Fruit fly (Drosophila melanogaster) whole organism, embryonic: Measurements from ENCODE around the gene Arc42.

Source experiments
- CG10366 ChIP-seq: fragments of 200-800 bp; sonication (Bioruptor generic); IDR thresholded peaks from 2 replicates; pipeline ENCODE4 v1.3.6; 2022; ENCODE audit warnings: missing biosample characterization, missing genetic modification characterization
- CG11085 ChIP-seq: fragments of 200-800 bp; sonication (Bioruptor generic); IDR thresholded peaks from 2 replicates; pipeline ENCODE4 v1.3.6; 2022; ENCODE audit warnings: missing biosample characterization, missing genetic modification characterization
- CG12236 ChIP-seq: fragments of 200-800 bp; sonication (Bioruptor generic); optimal IDR thresholded peaks from 2 replicates; lab custom pipeline; 2016; ENCODE audit warnings: missing biosample characterization, missing genetic modification characterization
- CG12659 ChIP-seq: fragments of 200-800 bp; sonication (Bioruptor generic); optimal IDR thresholded peaks from 3 replicates; lab custom pipeline; 2017; ENCODE audit warnings: mild to moderate bottlenecking, missing biosample characterization, missing genetic modification reagents, missing genetic modification characterization
- CG14014 ChIP-seq: fragments of 200-800 bp; sonication (Bioruptor generic); IDR thresholded peaks from 2 replicates; pipeline ENCODE4 v1.3.6; 2022; ENCODE audit warnings: missing biosample characterization, missing genetic modification characterization
- CG14441 ChIP-seq: fragments of 200-800 bp; sonication (Bioruptor generic); IDR thresholded peaks from 2 replicates; pipeline ENCODE4 v1.3.6; 2022; ENCODE audit warnings: missing biosample characterization, missing genetic modification characterization
- CG15696 ChIP-seq: fragments of 200-800 bp; sonication (Bioruptor generic); optimal IDR thresholded peaks from 2 replicates; lab custom pipeline; 2019; ENCODE audit warnings: missing biosample characterization, mild to moderate bottlenecking, missing genetic modification characterization, moderate library complexity
- CG17359 ChIP-seq: fragments of 200-800 bp; sonication (Bioruptor generic); optimal IDR thresholded peaks from 3 replicates; lab custom pipeline; 2018; ENCODE audit warnings: missing biosample characterization, mild to moderate bottlenecking, missing genetic modification characterization, moderate library complexity
- CG17361 ChIP-seq: fragments of 200-800 bp; sonication (Bioruptor generic); IDR thresholded peaks from 3 replicates; pipeline ENCODE4 v1.3.6; 2022; ENCODE audit warnings: missing biosample characterization, missing genetic modification characterization
- CG18599 ChIP-seq: fragments of 200-800 bp; sonication (Bioruptor generic); optimal IDR thresholded peaks from 3 replicates; lab custom pipeline; 2017; ENCODE audit warnings: missing biosample characterization, missing genetic modification characterization, mild to moderate bottlenecking, moderate library complexity, missing genetic modification reagents
- CG2120 ChIP-seq: fragments of 200-800 bp; sonication (Bioruptor generic); optimal IDR thresholded peaks from 3 replicates; lab custom pipeline; 2016; ENCODE audit warnings: missing biosample characterization, missing genetic modification characterization
- CG2875 ChIP-seq: fragments of 200-800 bp; sonication (Bioruptor generic); optimal IDR thresholded peaks from 2 replicates; lab custom pipeline; 2017; ENCODE audit warnings: missing biosample characterization, mild to moderate bottlenecking, missing genetic modification characterization, missing genetic modification reagents
- CG3065 ChIP-seq: fragments of 200-800 bp; sonication (Bioruptor generic); optimal IDR thresholded peaks from 2 replicates; lab custom pipeline; 2016; ENCODE audit warnings: missing biosample characterization, missing genetic modification characterization
- CG4282 ChIP-seq: fragments of 200-800 bp; sonication (Bioruptor generic); optimal IDR thresholded peaks from 2 replicates; lab custom pipeline; 2016; ENCODE audit warnings: missing biosample characterization, missing genetic modification characterization
- CG43689 ChIP-seq: fragments of 200-800 bp; sonication (Bioruptor generic); IDR thresholded peaks from 2 replicates; pipeline ENCODE4 v1.3.6; 2022; ENCODE audit warnings: missing biosample characterization, missing genetic modification characterization
- CG4820 ChIP-seq: fragments of 200-800 bp; sonication (Bioruptor generic); optimal IDR thresholded peaks from 3 replicates; lab custom pipeline; 2016; ENCODE audit warnings: missing biosample characterization, missing genetic modification characterization
- CG5180 ChIP-seq: fragments of 200-800 bp; sonication (Bioruptor generic); optimal IDR thresholded peaks from 3 replicates; lab custom pipeline; 2017; ENCODE audit warnings: missing biosample characterization, missing genetic modification characterization, mild to moderate bottlenecking, moderate library complexity, missing genetic modification reagents
- CG6654 ChIP-seq: fragments of 200-800 bp; sonication (Bioruptor generic); optimal IDR thresholded peaks from 2 replicates; lab custom pipeline; 2017; ENCODE audit warnings: missing biosample characterization, mild to moderate bottlenecking, missing genetic modification characterization
- CG6854 ChIP-seq: fragments of 200-800 bp; sonication (Bioruptor generic); optimal IDR thresholded peaks from 3 replicates; lab custom pipeline; 2017; ENCODE audit warnings: missing biosample characterization, mild to moderate bottlenecking, missing genetic modification characterization
- CG7357 ChIP-seq: fragments of 200-800 bp; sonication (Bioruptor generic); IDR thresholded peaks from 3 replicates; pipeline ENCODE4 v1.3.6; 2022; ENCODE audit warnings: missing biosample characterization, missing genetic modification characterization
- CG8281 ChIP-seq: fragments of 200-800 bp; sonication (Bioruptor generic); optimal IDR thresholded peaks from 2 replicates; lab custom pipeline; 2018; ENCODE audit warnings: missing biosample characterization, mild to moderate bottlenecking, missing genetic modification characterization, moderate library complexity
- CG8924 ChIP-seq: fragments of 200-800 bp; optimal IDR thresholded peaks from 3 replicates; lab custom pipeline; 2019; ENCODE audit warnings: missing biosample characterization, mild to moderate bottlenecking, missing genetic modification characterization, moderate library complexity
- CG9609 ChIP-seq: fragments of 200-800 bp; sonication (Bioruptor generic); optimal IDR thresholded peaks from 3 replicates; lab custom pipeline; 2016; ENCODE audit warnings: missing biosample characterization, missing genetic modification characterization
- CG9817 ChIP-seq: fragments of 200-800 bp; sonication (Bioruptor generic); optimal IDR thresholded peaks from 2 replicates; lab custom pipeline; 2018; ENCODE audit warnings: missing biosample characterization, mild to moderate bottlenecking, missing genetic modification characterization, moderate library complexity
- CoRest ChIP-seq: fragments of 200-800 bp; sonication (Bioruptor generic); optimal IDR thresholded peaks from 3 replicates; lab custom pipeline; 2018; ENCODE audit warnings: missing biosample characterization, mild to moderate bottlenecking, missing genetic modification characterization, moderate library complexity
- CrebB ChIP-seq: fragments of 200-800 bp; sonication (Bioruptor generic); optimal IDR thresholded peaks from 3 replicates; lab custom pipeline; 2018; ENCODE audit warnings: missing biosample characterization, mild to moderate bottlenecking, missing genetic modification characterization
- Dbx ChIP-seq: fragments of 200-800 bp; sonication (Bioruptor generic); IDR thresholded peaks from 3 replicates; pipeline ENCODE4 v1.3.6; 2022; ENCODE audit warnings: missing biosample characterization, missing genetic modification characterization
- Dll ChIP-seq: fragments of 200-800 bp; sonication (Bioruptor generic); IDR thresholded peaks from 4 replicates; pipeline ENCODE4 v1.3.6; 2022; ENCODE audit warnings: missing biosample characterization, missing genetic modification characterization; ENCODE audit not compliant: partially characterized antibody
- E2f1 ChIP-seq: fragments of 200-800 bp; sonication (Bioruptor generic); IDR thresholded peaks from 2 replicates; pipeline ENCODE4 v1.3.6; 2022; ENCODE audit warnings: missing biosample characterization, missing genetic modification characterization
- Elba2 ChIP-seq: fragments of 200-800 bp; sonication (Bioruptor generic); optimal IDR thresholded peaks from 3 replicates; lab custom pipeline; 2016; ENCODE audit warnings: missing biosample characterization, missing genetic modification characterization
- Fer3 ChIP-seq: fragments of 200-800 bp; sonication (Bioruptor generic); optimal IDR thresholded peaks from 2 replicates; lab custom pipeline; 2018; ENCODE audit warnings: missing biosample characterization, mild to moderate bottlenecking, missing genetic modification characterization, moderate library complexity
- GATAe ChIP-seq: fragments of 200-800 bp; sonication (Bioruptor generic); conservative IDR thresholded peaks from 2 replicates; pipeline ENCODE4 v1.3.6; 2022; ENCODE audit warnings: missing biosample characterization, missing genetic modification characterization
- HLHmδ ChIP-seq: fragments of 200-800 bp; sonication (Bioruptor generic); optimal IDR thresholded peaks from 2 replicates; lab custom pipeline; 2018; ENCODE audit warnings: missing biosample characterization, mild to moderate bottlenecking, missing genetic modification characterization, moderate library complexity
- Hr78 ChIP-seq, 2 experiments: fragments of 200-800 bp in 1 of 2; fragments of >200 bp in 1 of 2; sonication (Bioruptor generic) in 1 of 2; optimal IDR thresholded peaks; 2 replicates each; lab custom pipeline; 2017 to 2019; ENCODE audit warnings: missing biosample characterization in 2 of 2, missing genetic modification characterization in 2 of 2, mild to moderate bottlenecking in 1 of 2, moderate library complexity in 1 of 2
- NC2β ChIP-seq: fragments of 200-800 bp; sonication (Bioruptor generic); optimal IDR thresholded peaks from 2 replicates; lab custom pipeline; 2016; ENCODE audit warnings: missing biosample characterization, missing genetic modification characterization
- NfI ChIP-seq: fragments of 200-800 bp; sonication (Bioruptor generic); optimal IDR thresholded peaks from 3 replicates; lab custom pipeline; 2018; ENCODE audit warnings: missing biosample characterization, mild to moderate bottlenecking, missing genetic modification characterization, moderate library complexity
- Sry-β ChIP-seq: fragments of 200-800 bp; sonication (Bioruptor generic); optimal IDR thresholded peaks from 2 replicates; lab custom pipeline; 2018; ENCODE audit warnings: missing biosample characterization, mild to moderate bottlenecking, missing genetic modification characterization, moderate library complexity
- Taf1 ChIP-seq: fragments of 200-800 bp; sonication (Bioruptor generic); IDR thresholded peaks from 2 replicates; pipeline ENCODE4 v1.3.6; 2022; ENCODE audit warnings: missing biosample characterization, missing genetic modification characterization
- abd-A ChIP-seq: fragments of 200-800 bp; sonication (Bioruptor generic); optimal IDR thresholded peaks from 3 replicates; lab custom pipeline; 2019; ENCODE audit warnings: missing biosample characterization, mild to moderate bottlenecking, missing genetic modification characterization, moderate library complexity
- ash1 ChIP-seq: fragments of 200-800 bp; sonication (Bioruptor generic); optimal IDR thresholded peaks from 2 replicates; lab custom pipeline; 2018; ENCODE audit warnings: missing biosample characterization, mild to moderate bottlenecking, missing genetic modification characterization
- fru ChIP-seq: fragments of >200 bp; optimal IDR thresholded peaks from 2 replicates; lab custom pipeline; 2017
- gro ChIP-seq: fragments of 200-800 bp; sonication (Bioruptor generic); optimal IDR thresholded peaks from 2 replicates; lab custom pipeline; 2016; ENCODE audit warnings: missing biosample characterization, missing genetic modification characterization
- onecut ChIP-seq: fragments of 200-800 bp; sonication (Bioruptor generic); IDR thresholded peaks from 2 replicates; pipeline ENCODE4 v1.3.6; 2022; ENCODE audit warnings: missing biosample characterization, missing genetic modification characterization
- org-1 ChIP-seq: fragments of 200-800 bp; sonication (Bioruptor generic); optimal IDR thresholded peaks from 2 replicates; lab custom pipeline; 2017; ENCODE audit warnings: missing biosample characterization, missing genetic modification characterization
- pb ChIP-seq: fragments of 200-800 bp; sonication (Bioruptor generic); optimal IDR thresholded peaks from 3 replicates; lab custom pipeline; 2016; ENCODE audit warnings: missing biosample characterization, missing genetic modification characterization
- sd ChIP-seq: fragments of 200-800 bp; sonication (Bioruptor generic); optimal IDR thresholded peaks from 3 replicates; lab custom pipeline; 2018; ENCODE audit warnings: missing biosample characterization, mild to moderate bottlenecking, missing genetic modification characterization, moderate library complexity
- slou ChIP-seq: fragments of 200-800 bp; sonication (Bioruptor generic); optimal IDR thresholded peaks from 3 replicates; lab custom pipeline; 2016; ENCODE audit warnings: missing biosample characterization, missing genetic modification characterization
- ttk ChIP-seq: fragments of 200-800 bp; sonication (Bioruptor generic); IDR thresholded peaks from 2 replicates; pipeline ENCODE4 v2.1.2; 2022; ENCODE audit warnings: missing biosample characterization, missing genetic modification characterization
- wdn ChIP-seq: fragments of 200-800 bp; sonication (Bioruptor generic); IDR thresholded peaks from 2 replicates; pipeline ENCODE4 v1.3.6; 2022; ENCODE audit warnings: missing biosample characterization, missing genetic modification characterization
- wek ChIP-seq: fragments of 200-800 bp; sonication (Bioruptor generic); optimal IDR thresholded peaks from 3 replicates; lab custom pipeline; 2018; ENCODE audit warnings: missing biosample characterization, mild to moderate bottlenecking, missing genetic modification characterization, moderate library complexity

The Arc42 gene

dm6 chr3R:19830973-19831372 is 46.6 kb upstream of the Arc42 start (continued):
- TF ChIP-seq CrebB (tag; lab: Kevin White, UChicago), result peak; percentile 11
- no peak for TF ChIP-seq CG9609 (GFP tag; lab: Kevin White, UChicago)
- peak; percentile 4 for TF ChIP-seq CG3065 (GFP tag; lab: Kevin White, UChicago)
- peak; percentile 6 for TF ChIP-seq slou
- peak; percentile 44; the same call in 1 of the 2 replicates for TF ChIP-seq E2f1 (GFP tag; lab: Robert Waterston, UW)
- no peak for TF ChIP-seq CG12236 (GFP tag; lab: Kevin White, UChicago)
- TF ChIP-seq CG2120, result peak; percentile 63
- 0 out of 2 replicates have a peak, but pooled peaks have one; percentile 12 for TF ChIP-seq GATAe (GFP tag; lab: Robert Waterston, UW)
- no peak for TF ChIP-seq fru (lab: Kevin White, UChicago)
- no peak for TF ChIP-seq Hr78 (GFP tag; optimal IDR thresholded peaks at IDR 0.05; lab: Kevin White, UChicago)
- 0 out of 3 replicates have a peak, but pooled peaks have one; percentile 33 for TF ChIP-seq CG7357 (GFP tag; lab: Robert Waterston, UW)
- peak; percentile 9 for TF ChIP-seq wek (GFP tag; lab: Kevin White, UChicago)
- TF ChIP-seq HLHmδ (GFP tag; lab: Kevin White, UChicago), result no peak
- TF ChIP-seq CG2875 (GFP tag; lab: Kevin White, UChicago), result peak; percentile 11
- peak; percentile 32 for TF ChIP-seq sd (tag; lab: Kevin White, UChicago)
- TF ChIP-seq Dbx (GFP tag; lab: Robert Waterston, UW), result no peak
- TF ChIP-seq CG8924 (tag; lab: Kevin White, UChicago), result peak; percentile 64
- 0 out of 2 replicates have a peak, but pooled peaks have one; percentile 20 for TF ChIP-seq CG11085 (GFP tag; lab: Robert Waterston, UW)
- peak; percentile 61 for TF ChIP-seq org-1 (GFP tag; lab: Kevin White, UChicago)
- TF ChIP-seq Dll (GFP tag; lab: Robert Waterston, UW), result no peak
- peak; percentile 25 for TF ChIP-seq onecut (GFP tag; lab: Robert Waterston, UW)
- TF ChIP-seq ash1 (GFP tag; lab: Kevin White, UChicago), result no peak
- no peak for TF ChIP-seq CG6654 (GFP tag; lab: Kevin White, UChicago)
- TF ChIP-seq CG5180, result peak; percentile 28
- peak; percentile 42 for TF ChIP-seq CG8281 (tag; lab: Kevin White, UChicago)
- peak; percentile 62 for TF ChIP-seq CG12659
- TF ChIP-seq CG9817 (tag; lab: Kevin White, UChicago), result peak; percentile 43
- peak; percentile 44 for TF ChIP-seq CG6854 (GFP tag; lab: Kevin White, UChicago)
- TF ChIP-seq wdn (GFP tag; lab: Robert Waterston, UW), result peak; percentile 57; the same call in 1 of the 2 replicates
- peak; percentile 73; the same call in 1 of the 2 replicates for TF ChIP-seq CG14014 (GFP tag; lab: Robert Waterston, UW)
- peak; percentile 44; the same call in 1 of the 2 replicates for TF ChIP-seq CG10366 (GFP tag; lab: Robert Waterston, UW)
- TF ChIP-seq Taf1 (GFP tag; lab: Robert Waterston, UW), result peak; percentile 34; the same call in 1 of the 2 replicates
- TF ChIP-seq CG18599 (GFP tag; lab: Kevin White, UChicago), result peak; percentile 64
- TF ChIP-seq CG15696 (tag; lab: Kevin White, UChicago), result peak; percentile 3
- peak; percentile 25 for TF ChIP-seq gro (GFP tag; lab: Kevin White, UChicago)
- peak; percentile 35; the same call in 1 of the 2 replicates for TF ChIP-seq CG43689 (GFP tag; lab: Robert Waterston, UW)
- TF ChIP-seq CG4820 (GFP tag; lab: Kevin White, UChicago), result no peak
- peak; percentile 84 for TF ChIP-seq CG17359 (tag; lab: Kevin White, UChicago)
- peak; percentile 80 for TF ChIP-seq CG14441
- no peak for TF ChIP-seq CG4282 (GFP tag; lab: Kevin White, UChicago)
- no peak for TF ChIP-seq NC2β (GFP tag; lab: Kevin White, UChicago)
- peak; percentile 47; the same call in 1 of the 2 replicates for TF ChIP-seq ttk (GFP tag; lab: Robert Waterston, UW)
- peak; percentile 18 for TF ChIP-seq pb (GFP tag; lab: Kevin White, UChicago)
- peak; percentile 61 for TF ChIP-seq CoRest
- peak; percentile 75 for TF ChIP-seq abd-A (tag; lab: Kevin White, UChicago)
- peak; percentile 72 for TF ChIP-seq Fer3 (tag; lab: Kevin White, UChicago)
- peak; percentile 62 for TF ChIP-seq CG17361 (GFP tag; lab: Robert Waterston, UW)
- TF ChIP-seq Sry-β, result no peak
- no peak for TF ChIP-seq Elba2 (GFP tag; lab: Kevin White, UChicago)
- TF ChIP-seq NfI, result peak; percentile 34
